Worm (Caenorhabditis elegans) whole organism, L4 larva: ENCODE data around the gene srv-6.
A peak's percentile ranks its signal among the peaks of the same experiment; 100 is the strongest.

Experiments used
- F26F4.8 ChIP-seq: fragments of 200-800 bp; sonication (Bioruptor generic); conservative IDR thresholded peaks from 2 replicates; pipeline ENCODE4 v1.3.6; 2022; ENCODE audit warnings: missing genetic modification characterization, missing compliant biosample characterization
- attf-4 ChIP-seq: sonication (generic microtip); optimal IDR thresholded peaks from 3 replicates; lab custom pipeline; 2017; ENCODE audit warnings: missing biosample characterization, missing genetic modification characterization
- daf-16 ChIP-seq, 3 experiments: sonication (generic microtip); optimal IDR thresholded peaks; 2 replicates each; lab custom pipeline; 2016 to 2017; ENCODE audit warnings: missing genetic modification characterization in 3 of 3, missing genetic modification reagents in 3 of 3, mild to moderate bottlenecking in 2 of 3, missing compliant biosample characterization in 2 of 3, missing biosample characterization in 1 of 3, moderate library complexity in 1 of 3
- duxl-1 ChIP-seq: sonication (generic microtip); optimal IDR thresholded peaks from 2 replicates; lab custom pipeline; 2016; ENCODE audit warnings: mild to moderate bottlenecking, missing genetic modification characterization, moderate library complexity, missing compliant biosample characterization; ENCODE audit not compliant: poor library complexity
- hmg-1.1 ChIP-seq: fragments of 200-800 bp; sonication (Bioruptor generic); IDR thresholded peaks from 2 replicates; pipeline ENCODE4 v1.3.6; 2022; ENCODE audit warnings: missing genetic modification reagents, missing genetic modification characterization, missing compliant biosample characterization
- lin-15B ChIP-seq: fragments of 150-350 bp; sonication (generic microtip); optimal IDR thresholded peaks from 3 replicates; lab custom pipeline; 2014; ENCODE audit warnings: missing biosample characterization, missing genetic modification characterization
- madf-5 ChIP-seq, 2 experiments: fragments of 200-800 bp; sonication (Bioruptor generic); IDR thresholded peaks; 2 replicates each; pipeline ENCODE4 v1.3.6; 2022; ENCODE audit warnings: missing compliant biosample characterization in 2 of 2, missing genetic modification characterization in 2 of 2
- mep-1 ChIP-seq: fragments of 150-350 bp; sonication (generic microtip); optimal IDR thresholded peaks from 3 replicates; lab custom pipeline; 2014; ENCODE audit warnings: missing biosample characterization, missing genetic modification characterization
- unc-39 ChIP-seq: sonication (generic microtip); optimal IDR thresholded peaks from 2 replicates; lab custom pipeline; 2017; ENCODE audit warnings: missing biosample characterization, missing genetic modification characterization
- zag-1 ChIP-seq: fragments of 150-350 bp; optimal IDR thresholded peaks from 2 replicates; lab custom pipeline; 2014; ENCODE audit warnings: missing biosample characterization, missing genetic modification characterization

srv-6 gene

ce11 chrX:4307559-4308005 is 50.7 kb downstream of the srv-6 start (continued):
- no peak for TF ChIP-seq zag-1 (tag; lab: Kevin White, UChicago)
- no peak for TF ChIP-seq daf-16 (GFP tag; optimal IDR thresholded peaks at IDR 0.05; lab: Kevin White, UChicago)
- peak; percentile 67 for TF ChIP-seq daf-16 (tag; optimal IDR thresholded peaks at IDR 0.05; lab: Kevin White, UChicago)
- no peak for TF ChIP-seq lin-15B
- TF ChIP-seq attf-4 (tag; lab: Kevin White, UChicago): no peak
- no peak for TF ChIP-seq F26F4.8
- TF ChIP-seq madf-5 (GFP tag; IDR thresholded peaks at IDR 0.05; lab: Robert Waterston, UW): no peak
- TF ChIP-seq hmg-1.1 (GFP tag; lab: Robert Waterston, UW): peak; percentile 65
- TF ChIP-seq mep-1 (tag; lab: Kevin White, UChicago): peak; percentile 62
- no peak for TF ChIP-seq duxl-1
- no peak for TF ChIP-seq unc-39 (tag; lab: Kevin White, UChicago)
